Fruit fly (Drosophila melanogaster) whole organism, wandering third instar larva: ENCODE results near the gene CG14400.

Experiments
- Abd-B ChIP-seq: fragments of >200 bp; optimal IDR thresholded peaks from 2 replicates; lab custom pipeline; 2017; ENCODE audit warnings: missing biosample characterization, missing genetic modification characterization
- CG32264 ChIP-seq: fragments of 200-800 bp; sonication (Bioruptor generic); optimal IDR thresholded peaks from 2 replicates; lab custom pipeline; 2016; ENCODE audit warnings: missing biosample characterization, missing genetic modification characterization
- CrebA ChIP-seq: fragments of 200-800 bp; sonication (Bioruptor generic); optimal IDR thresholded peaks from 2 replicates; lab custom pipeline; 2016; ENCODE audit warnings: missing biosample characterization, mild to moderate bottlenecking, missing genetic modification characterization, borderline replicate concordance
- Dif ChIP-seq: fragments of 200-275, 200-300 bp; sonication (Bioruptor generic); optimal IDR thresholded peaks from 2 replicates; lab custom pipeline; 2018; ENCODE audit warnings: missing biosample characterization, missing genetic modification characterization; ENCODE audit not compliant: partially characterized antibody
- HLH106 ChIP-seq: fragments of 200-800 bp; optimal IDR thresholded peaks from 3 replicates; lab custom pipeline; 2019; ENCODE audit warnings: missing biosample characterization, mild to moderate bottlenecking, missing genetic modification characterization, moderate library complexity
- Hnf4 ChIP-seq: fragments of 200-800 bp; sonication (Bioruptor generic); optimal IDR thresholded peaks from 2 replicates; lab custom pipeline; 2016; ENCODE audit warnings: missing biosample characterization, mild to moderate bottlenecking, missing genetic modification characterization
- Hr78 ChIP-seq: fragments of >200 bp; optimal IDR thresholded peaks from 2 replicates; lab custom pipeline; 2017; ENCODE audit warnings: missing biosample characterization, missing genetic modification characterization
- Hr83 ChIP-seq: fragments of 200-300 bp; sonication (Bioruptor generic); optimal IDR thresholded peaks from 2 replicates; lab custom pipeline; 2016; ENCODE audit warnings: missing biosample characterization, mild to moderate bottlenecking, missing genetic modification characterization, moderate library complexity; ENCODE audit not compliant: poor library complexity, severe bottlenecking
- Jra ChIP-seq: sonication (Bioruptor generic); optimal IDR thresholded peaks from 2 replicates; lab custom pipeline; 2016; ENCODE audit warnings: missing biosample characterization, missing genetic modification characterization
- Mio ChIP-seq: sonication (Bioruptor generic); optimal IDR thresholded peaks from 2 replicates; lab custom pipeline; 2016; ENCODE audit warnings: missing biosample characterization, missing genetic modification characterization
- Myc ChIP-seq: fragments of >200 bp; optimal IDR thresholded peaks from 2 replicates; lab custom pipeline; 2017
- N ChIP-seq: fragments of >200 bp; optimal IDR thresholded peaks from 2 replicates; lab custom pipeline; 2018; ENCODE audit warnings: missing biosample characterization, missing external identifiers, missing genetic modification characterization
- OdsH ChIP-seq: fragments of 200-800 bp; sonication (Bioruptor generic); optimal IDR thresholded peaks from 2 replicates; lab custom pipeline; 2016; ENCODE audit warnings: missing biosample characterization, mild to moderate bottlenecking, missing genetic modification characterization
- Rel ChIP-seq, 2 experiments: fragments of 200-800 bp; sonication (Bioruptor generic) in 1 of 2; optimal IDR thresholded peaks; 2 replicates in 1 of 2; 3 replicates in 1 of 2; lab custom pipeline; 2016 to 2019; ENCODE audit warnings: mild to moderate bottlenecking in 2 of 2, missing biosample characterization in 2 of 2, missing genetic modification characterization in 2 of 2, moderate library complexity in 1 of 2
- Vsx2 ChIP-seq: fragments of 200-300, 225-300 bp; sonication (Bioruptor generic); optimal IDR thresholded peaks from 2 replicates; lab custom pipeline; 2018; ENCODE audit warnings: missing biosample characterization, missing genetic modification characterization; ENCODE audit not compliant: partially characterized antibody
- dl ChIP-seq, 2 experiments: fragments of 175-275, 200-275 bp in 1 of 2; fragments of 200-275 bp in 1 of 2; sonication (Bioruptor generic); optimal IDR thresholded peaks; lab custom pipeline; 2018; ENCODE audit warnings: mild to moderate bottlenecking in 2 of 2, missing biosample characterization in 2 of 2, missing genetic modification characterization in 2 of 2, moderate library complexity in 2 of 2; ENCODE audit not compliant: partially characterized antibody in 2 of 2, insufficient read depth in 1 of 2
- dsf ChIP-seq: sonication (Bioruptor generic); optimal IDR thresholded peaks from 2 replicates; lab custom pipeline; 2016; ENCODE audit warnings: missing biosample characterization, missing genetic modification characterization, borderline replicate concordance
- ey ChIP-seq: fragments of 200-800 bp; sonication (Bioruptor generic); optimal IDR thresholded peaks from 2 replicates; lab custom pipeline; 2016; ENCODE audit warnings: missing biosample characterization, missing genetic modification characterization
- foxo ChIP-seq, 2 experiments: fragments of 200-800 bp; sonication (Bioruptor generic); optimal IDR thresholded peaks; 2 replicates in 1 of 2; 3 replicates in 1 of 2; lab custom pipeline; 2016 to 2017; ENCODE audit warnings: missing biosample characterization in 2 of 2, missing genetic modification characterization in 2 of 2
- fru ChIP-seq: fragments of 200-800 bp; sonication (Bioruptor generic); optimal IDR thresholded peaks from 3 replicates; lab custom pipeline; 2016; ENCODE audit warnings: missing biosample characterization, mild to moderate bottlenecking, missing genetic modification characterization
- h ChIP-seq: fragments of 200-800 bp; sonication (Bioruptor generic); optimal IDR thresholded peaks from 3 replicates; lab custom pipeline; 2016; ENCODE audit warnings: missing biosample characterization, mild to moderate bottlenecking, missing genetic modification characterization
- jim ChIP-seq: fragments of 175-275, 200-325 bp; sonication (Bioruptor generic); optimal IDR thresholded peaks from 2 replicates; lab custom pipeline; 2016; ENCODE audit warnings: missing biosample characterization, mild to moderate bottlenecking, missing genetic modification characterization
- lola ChIP-seq: fragments of >200 bp; optimal IDR thresholded peaks from 2 replicates; lab custom pipeline; 2017; ENCODE audit warnings: missing biosample characterization, missing genetic modification characterization
- pan ChIP-seq: fragments of >200 bp; optimal IDR thresholded peaks from 2 replicates; lab custom pipeline; 2017
- psq ChIP-seq: fragments of 200-800 bp; sonication (Bioruptor generic); optimal IDR thresholded peaks from 3 replicates; lab custom pipeline; 2017; ENCODE audit warnings: missing biosample characterization, mild to moderate bottlenecking, missing genetic modification characterization, moderate library complexity
- rgr ChIP-seq: fragments of 200-800 bp; sonication (Bioruptor generic); optimal IDR thresholded peaks from 3 replicates; lab custom pipeline; 2016; ENCODE audit warnings: missing biosample characterization, mild to moderate bottlenecking, missing genetic modification characterization
- sv ChIP-seq: fragments of 200-800 bp; sonication (Bioruptor generic); optimal IDR thresholded peaks from 3 replicates; lab custom pipeline; 2016; ENCODE audit warnings: missing biosample characterization, missing genetic modification characterization
- tai ChIP-seq: sonication (Bioruptor generic); optimal IDR thresholded peaks from 2 replicates; lab custom pipeline; 2016; ENCODE audit warnings: missing biosample characterization, missing genetic modification characterization
- usp ChIP-seq: fragments of >200 bp; optimal IDR thresholded peaks from 2 replicates; lab custom pipeline; 2017; ENCODE audit warnings: missing biosample characterization, missing genetic modification characterization

The CG14400 gene

dm6 chr2L:20864764-20865265, 7.1 kb upstream of the CG14400 start, which contains the start of gene CG9338 (continued):
- TF ChIP-seq h (GFP tag; lab: Kevin White, UChicago) = peak; percentile 90
- peak; percentile 88 for TF ChIP-seq pan (lab: Kevin White, UChicago)
- no peak for TF ChIP-seq dl (GFP tag; optimal IDR thresholded peaks at IDR 0.05; lab: Kevin White, UChicago; ENCODE audit: insufficient read depth in 1 of 2, partially characterized antibody in 2 of 2)
- TF ChIP-seq OdsH (GFP tag; lab: Kevin White, UChicago) = peak; percentile 87
- TF ChIP-seq Myc (lab: Kevin White, UChicago) = no peak
- peak; percentile 68 for TF ChIP-seq psq (GFP tag; lab: Kevin White, UChicago)
- TF ChIP-seq Hnf4 = peak; percentile 37
- TF ChIP-seq CG32264 = peak; percentile 36
- no peak for TF ChIP-seq jim
- peak; percentile 72 for TF ChIP-seq sv (GFP tag; lab: Kevin White, UChicago)
- TF ChIP-seq rgr = peak; percentile 86

- no peak for TF ChIP-seq Abd-B (GFP tag; lab: Kevin White, UChicago)
- no peak for TF ChIP-seq Jra (GFP tag; lab: Kevin White, UChicago)
- TF ChIP-seq dsf = no peak
- TF ChIP-seq CG32264 = no peak
- TF ChIP-seq lola = no peak
- no peak for TF ChIP-seq Vsx2 (GFP tag; lab: Kevin White, UChicago)
- no peak for TF ChIP-seq Mio
- TF ChIP-seq tai = no peak
- TF ChIP-seq Myc (lab: Kevin White, UChicago) = no peak
- TF ChIP-seq Hr83 (GFP tag; lab: Kevin White, UChicago) = no peak
- TF ChIP-seq, all 38 proteins: peak for 0
Observed at dm6 chr2L:20858371-20859340, 965 bp upstream of the CG14400 start, which contains the start of gene bero. TSS of gene bero (plus strand) at chr2L:20858695.

DNA sequence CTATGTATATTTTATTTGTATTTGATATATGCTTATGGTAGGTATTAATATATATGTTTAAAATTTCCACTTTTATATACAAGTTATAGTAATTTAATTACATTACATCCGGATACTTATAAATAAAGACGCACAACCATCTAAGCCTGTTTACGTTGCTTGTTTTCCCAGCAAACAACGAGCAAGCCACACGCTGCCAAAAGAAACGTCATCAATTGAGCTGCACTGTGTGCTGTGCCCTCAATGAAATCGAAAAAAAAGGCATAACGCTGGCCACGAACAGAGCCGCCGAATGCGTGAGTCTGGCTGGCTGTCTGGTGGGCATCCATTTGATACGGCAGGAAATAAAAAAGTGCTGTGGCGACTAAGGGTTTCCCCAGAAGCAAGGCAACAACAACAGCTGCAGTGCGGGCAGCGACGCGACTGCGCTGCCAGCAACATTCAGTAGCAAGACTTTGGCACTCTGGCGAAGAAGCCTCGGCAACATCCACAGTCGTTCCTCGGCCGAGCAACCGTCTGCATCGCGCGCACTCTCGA, 5.5 kb downstream of the CG14400 start, which contains the start of gene twit:
Gene twit (plus strand): TSS at position 487 of the 537 bp plus-strand sequence.
- TF ChIP-seq h (GFP tag; lab: Kevin White, UChicago) = no peak
- no peak for TF ChIP-seq pan (lab: Kevin White, UChicago)
- TF ChIP-seq HLH106 (tag; lab: Kevin White, UChicago) = no peak
- TF ChIP-seq Hnf4 = no peak
- no peak for TF ChIP-seq Abd-B (GFP tag; lab: Kevin White, UChicago)
- TF ChIP-seq usp = no peak

DNA sequence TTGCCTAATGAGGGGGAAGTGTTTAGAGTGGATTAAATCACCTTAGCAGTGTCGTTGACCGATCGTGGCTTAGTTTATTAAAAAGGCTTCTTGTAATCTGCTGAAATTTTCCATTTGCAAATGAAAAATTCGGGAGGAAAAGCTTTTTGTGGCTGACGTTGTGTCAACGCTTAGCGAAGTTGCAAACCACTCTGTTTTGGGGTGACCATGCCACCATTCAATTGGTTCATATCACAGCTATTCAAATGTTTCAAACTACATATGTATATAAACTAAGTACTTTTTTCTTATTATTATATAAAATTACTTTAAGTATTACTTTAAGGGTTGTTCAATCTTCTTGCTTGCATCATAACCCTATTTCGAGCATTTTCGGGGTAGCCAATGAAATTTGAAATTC, 6.1 kb downstream of the CG14400 start:
- TF ChIP-seq lola (no peak), sv (GFP tag; lab: Kevin White, UChicago) (no peak), Vsx2 (GFP tag; lab: Kevin White, UChicago) (no peak), Dif (GFP tag; lab: Kevin White, UChicago) (no peak), OdsH (GFP tag; lab: Kevin White, UChicago) (no peak), HLH106 (tag; lab: Kevin White, UChicago) (no peak), CG32264 (no peak), Hr83 (GFP tag; lab: Kevin White, UChicago) (no peak), pan (lab: Kevin White, UChicago) (no peak), dsf (no peak), CrebA (GFP tag; lab: Kevin White, UChicago) (no peak), Abd-B (GFP tag; lab: Kevin White, UChicago) (no peak), Hr78 (GFP tag; lab: Kevin White, UChicago) (no peak), Jra (GFP tag; lab: Kevin White, UChicago) (no peak), ey (GFP tag; lab: Kevin White, UChicago) (no peak), foxo (GFP tag; optimal IDR thresholded peaks at IDR 0.05; lab: Kevin White, UChicago) (no peak), Myc (lab: Kevin White, UChicago) (no peak)

- TF ChIP-seq fru (GFP tag; lab: Kevin White, UChicago) (no peak), Hnf4 (no peak), N (GFP tag; lab: Kevin White, UChicago) (no peak), CG32264 (no peak), Mio (no peak), tai (no peak), Rel (GFP tag; optimal IDR thresholded peaks at IDR 0.05; lab: Kevin White, UChicago) (no peak), Rel (tag; optimal IDR thresholded peaks at IDR 0.05; lab: Kevin White, UChicago) (no peak), Dif (GFP tag; lab: Kevin White, UChicago) (no peak)
Observed at dm6 chr2L:20849000-20849399, 8.7 kb downstream of the CG14400 start, which contains the start of gene CG14402. TSS of gene CG14402 (plus strand) at chr2L:20849300.
